Fruit fly (Drosophila melanogaster) whole organism, embryonic: ENCODE data around the gene Esyt2.

Source experiments
- ATbp ChIP-seq: fragments of 200-800 bp; sonication (Bioruptor generic); optimal IDR thresholded peaks from 2 replicates; lab custom pipeline; 2017; ENCODE audit warnings: missing biosample characterization, mild to moderate bottlenecking, missing genetic modification characterization, missing genetic modification reagents
- Aef1 ChIP-seq: fragments of 200-800 bp; sonication (Bioruptor generic); IDR thresholded peaks from 3 replicates; pipeline ENCODE4 v1.3.6; 2022; ENCODE audit warnings: missing biosample characterization, missing genetic modification characterization
- Bgb ChIP-seq: fragments of 200-800 bp; sonication (Bioruptor generic); IDR thresholded peaks from 2 replicates; pipeline ENCODE4 v1.3.6; 2022; ENCODE audit warnings: missing biosample characterization, missing genetic modification characterization; ENCODE audit not compliant: partially characterized antibody
- CG10321 ChIP-seq: fragments of 200-800 bp; sonication (Bioruptor generic); IDR thresholded peaks from 2 replicates; pipeline ENCODE4 v1.3.6; 2022; ENCODE audit warnings: missing biosample characterization, missing genetic modification characterization
- CG11504 ChIP-seq: fragments of 200-800 bp; sonication (Bioruptor generic); optimal IDR thresholded peaks from 3 replicates; lab custom pipeline; 2019; ENCODE audit warnings: missing biosample characterization, mild to moderate bottlenecking, missing genetic modification characterization, moderate library complexity
- CG12659 ChIP-seq: fragments of 200-800 bp; sonication (Bioruptor generic); optimal IDR thresholded peaks from 3 replicates; lab custom pipeline; 2017; ENCODE audit warnings: mild to moderate bottlenecking, missing biosample characterization, missing genetic modification reagents, missing genetic modification characterization
- CG13894 ChIP-seq: fragments of 200-800 bp; sonication (Bioruptor generic); optimal IDR thresholded peaks from 3 replicates; lab custom pipeline; 2018; ENCODE audit warnings: missing biosample characterization, mild to moderate bottlenecking, missing genetic modification characterization, moderate library complexity
- CG14965 ChIP-seq: fragments of 200-800 bp; sonication (Bioruptor generic); optimal IDR thresholded peaks from 2 replicates; lab custom pipeline; 2016; ENCODE audit warnings: missing biosample characterization, missing genetic modification characterization, borderline replicate concordance
- CG15073 ChIP-seq: fragments of 200-800 bp; sonication (Bioruptor generic); optimal IDR thresholded peaks from 2 replicates; lab custom pipeline; 2016; ENCODE audit warnings: missing biosample characterization, missing genetic modification characterization
- CG17186 ChIP-seq: fragments of 200-800 bp; sonication (Bioruptor generic); optimal IDR thresholded peaks from 3 replicates; lab custom pipeline; 2017; ENCODE audit warnings: missing biosample characterization, missing genetic modification reagents, missing genetic modification characterization
- CG1792 ChIP-seq: fragments of 200-800 bp; sonication (Bioruptor generic); optimal IDR thresholded peaks from 2 replicates; lab custom pipeline; 2016; ENCODE audit warnings: missing biosample characterization, missing genetic modification characterization
- CG1832 ChIP-seq: fragments of 200-800 bp; sonication (Bioruptor generic); optimal IDR thresholded peaks from 2 replicates; lab custom pipeline; 2017; ENCODE audit warnings: missing biosample characterization, mild to moderate bottlenecking, missing genetic modification characterization, inconsistent platforms
- CG2120 ChIP-seq: fragments of 200-800 bp; sonication (Bioruptor generic); optimal IDR thresholded peaks from 3 replicates; lab custom pipeline; 2016; ENCODE audit warnings: missing biosample characterization, missing genetic modification characterization
- CG32767 ChIP-seq: fragments of 200-800 bp; sonication (Bioruptor generic); IDR thresholded peaks from 2 replicates; pipeline ENCODE4 v1.3.6; 2022; ENCODE audit warnings: missing biosample characterization, missing genetic modification characterization
- CG4328 ChIP-seq: fragments of 200-800 bp; sonication (Bioruptor generic); optimal IDR thresholded peaks from 3 replicates; lab custom pipeline; 2017; ENCODE audit warnings: missing biosample characterization, missing genetic modification reagents, missing genetic modification characterization
- CG4730 ChIP-seq: fragments of 200-800 bp; sonication (Bioruptor generic); IDR thresholded peaks from 2 replicates; pipeline ENCODE4 v1.3.6; 2022; ENCODE audit warnings: missing biosample characterization, missing genetic modification characterization
- CG7357 ChIP-seq: fragments of 200-800 bp; sonication (Bioruptor generic); IDR thresholded peaks from 3 replicates; pipeline ENCODE4 v1.3.6; 2022; ENCODE audit warnings: missing biosample characterization, missing genetic modification characterization
- CG8388 ChIP-seq: fragments of 200-800 bp; sonication (Bioruptor generic); optimal IDR thresholded peaks from 2 replicates; lab custom pipeline; 2019; ENCODE audit warnings: missing biosample characterization, mild to moderate bottlenecking, missing genetic modification characterization, moderate library complexity
- CG8478 ChIP-seq: fragments of >200 bp; optimal IDR thresholded peaks from 2 replicates; lab custom pipeline; 2018
- CHES-1-like ChIP-seq: fragments of 200-800 bp; sonication (Bioruptor generic); optimal IDR thresholded peaks from 2 replicates; lab custom pipeline; 2016; ENCODE audit warnings: missing biosample characterization, missing genetic modification characterization
- D ChIP-seq, 2 experiments: fragments of 200-800 bp in 1 of 2; fragments of >200 bp in 1 of 2; sonication (Bioruptor generic) in 1 of 2; optimal IDR thresholded peaks; 2 replicates in 1 of 2; 3 replicates in 1 of 2; lab custom pipeline; 2017; ENCODE audit warnings: mild to moderate bottlenecking in 1 of 2, missing biosample characterization in 1 of 2, missing genetic modification characterization in 1 of 2, missing genetic modification reagents in 1 of 2
- Ets97D ChIP-seq: fragments of 200-800 bp; sonication (Bioruptor generic); optimal IDR thresholded peaks from 3 replicates; lab custom pipeline; 2016; ENCODE audit warnings: missing biosample characterization, missing genetic modification characterization
- HHEX ChIP-seq: fragments of 200-800 bp; sonication (Bioruptor generic); optimal IDR thresholded peaks from 3 replicates; lab custom pipeline; 2017; ENCODE audit warnings: missing biosample characterization, mild to moderate bottlenecking, missing genetic modification characterization, missing genetic modification reagents
- Lhr ChIP-seq: fragments of 200-800 bp; sonication (Bioruptor generic); optimal IDR thresholded peaks from 3 replicates; lab custom pipeline; 2017; ENCODE audit warnings: mild to moderate bottlenecking, missing biosample characterization, missing genetic modification reagents, missing genetic modification characterization
- Lpt ChIP-seq: fragments of >200 bp; optimal IDR thresholded peaks from 2 replicates; lab custom pipeline; 2018; ENCODE audit warnings: missing biosample characterization, missing genetic modification characterization
- MBD-R2 ChIP-seq: fragments of 200-800 bp; sonication (Bioruptor generic); IDR thresholded peaks from 2 replicates; pipeline ENCODE4 v1.3.6; 2022; ENCODE audit warnings: missing biosample characterization, missing genetic modification characterization
- Poxn ChIP-seq: fragments of 200-800 bp; sonication (Bioruptor generic); IDR thresholded peaks from 2 replicates; pipeline ENCODE4 v1.3.6; 2022; ENCODE audit warnings: missing biosample characterization, missing genetic modification characterization
- YL-1 ChIP-seq: fragments of 200-800 bp; sonication (Bioruptor generic); optimal IDR thresholded peaks from 3 replicates; lab custom pipeline; 2017; ENCODE audit warnings: missing biosample characterization, mild to moderate bottlenecking, missing genetic modification characterization
- abd-A ChIP-seq: fragments of 200-800 bp; sonication (Bioruptor generic); optimal IDR thresholded peaks from 3 replicates; lab custom pipeline; 2019; ENCODE audit warnings: missing biosample characterization, mild to moderate bottlenecking, missing genetic modification characterization, moderate library complexity
- bbx ChIP-seq: fragments of 200-800 bp; sonication (Bioruptor generic); IDR thresholded peaks from 2 replicates; pipeline ENCODE4 v1.3.6; 2022; ENCODE audit warnings: missing biosample characterization, missing genetic modification characterization; ENCODE audit not compliant: partially characterized antibody
- bigmax ChIP-seq: fragments of 200-800 bp; sonication (Bioruptor generic); optimal IDR thresholded peaks from 2 replicates; lab custom pipeline; 2018; ENCODE audit warnings: missing biosample characterization, mild to moderate bottlenecking, missing genetic modification characterization
- ci ChIP-seq: fragments of 200-800 bp; sonication (Bioruptor generic); IDR thresholded peaks from 3 replicates; pipeline ENCODE4 v1.3.6; 2022; ENCODE audit warnings: missing biosample characterization, missing genetic modification characterization
- danr ChIP-seq: fragments of 200-800 bp; sonication (Bioruptor generic); IDR thresholded peaks from 2 replicates; pipeline ENCODE4 v1.3.6; 2022; ENCODE audit warnings: missing biosample characterization, missing genetic modification characterization
- dm ChIP-seq: fragments of 200-800 bp; sonication (Bioruptor generic); optimal IDR thresholded peaks from 3 replicates; lab custom pipeline; 2016; ENCODE audit warnings: missing biosample characterization, missing genetic modification characterization
- grau ChIP-seq: fragments of 200-800 bp; optimal IDR thresholded peaks from 3 replicates; lab custom pipeline; 2019; ENCODE audit warnings: missing biosample characterization, mild to moderate bottlenecking, missing genetic modification characterization, moderate library complexity
- hb ChIP-seq: fragments of 200-800 bp; sonication (Bioruptor generic); IDR thresholded peaks from 3 replicates; pipeline ENCODE4 v1.3.6; 2022; ENCODE audit warnings: missing biosample characterization, missing genetic modification characterization; ENCODE audit not compliant: partially characterized antibody
- hbn ChIP-seq: fragments of 200-800 bp; sonication (Bioruptor generic); IDR thresholded peaks from 2 replicates; pipeline ENCODE4 v1.3.6; 2022; ENCODE audit warnings: missing biosample characterization, missing genetic modification characterization; ENCODE audit not compliant: partially characterized antibody
- hth ChIP-seq: fragments of >200 bp; optimal IDR thresholded peaks from 2 replicates; lab custom pipeline; 2017; ENCODE audit warnings: inconsistent platforms
- jigr1 ChIP-seq: fragments of 200-800 bp; sonication (Bioruptor generic); IDR thresholded peaks from 3 replicates; pipeline ENCODE4 v1.3.6; 2022; ENCODE audit warnings: missing biosample characterization, missing genetic modification characterization
- jing ChIP-seq: fragments of 200-800 bp; sonication (Bioruptor generic); optimal IDR thresholded peaks from 2 replicates; lab custom pipeline; 2018; ENCODE audit warnings: missing biosample characterization, mild to moderate bottlenecking, missing genetic modification characterization
- ken ChIP-seq: fragments of 200-800 bp; sonication (Bioruptor generic); IDR thresholded peaks from 3 replicates; pipeline ENCODE4 v1.3.6; 2022; ENCODE audit warnings: missing biosample characterization, missing genetic modification characterization
- lbe ChIP-seq: fragments of 200-800 bp; sonication (Bioruptor generic); optimal IDR thresholded peaks from 2 replicates; lab custom pipeline; 2016; ENCODE audit warnings: missing biosample characterization, mild to moderate bottlenecking, missing genetic modification characterization
- nau ChIP-seq: fragments of 200-800 bp; sonication (Bioruptor generic); optimal IDR thresholded peaks from 3 replicates; lab custom pipeline; 2017; ENCODE audit warnings: missing biosample characterization, mild to moderate bottlenecking, missing genetic modification characterization, missing genetic modification reagents
- nmo ChIP-seq: fragments of 200-800 bp; sonication (Bioruptor generic); optimal IDR thresholded peaks from 2 replicates; lab custom pipeline; 2018; ENCODE audit warnings: missing biosample characterization, mild to moderate bottlenecking, missing genetic modification characterization, moderate library complexity
- pb ChIP-seq: fragments of 200-800 bp; sonication (Bioruptor generic); optimal IDR thresholded peaks from 3 replicates; lab custom pipeline; 2016; ENCODE audit warnings: missing biosample characterization, missing genetic modification characterization
- row ChIP-seq: fragments of 200-800 bp; sonication (Bioruptor generic); IDR thresholded peaks from 3 replicates; pipeline ENCODE4 v1.3.6; 2022; ENCODE audit warnings: missing biosample characterization, missing genetic modification characterization
- sug ChIP-seq: fragments of 200-800 bp; optimal IDR thresholded peaks from 2 replicates; lab custom pipeline; 2019; ENCODE audit warnings: missing biosample characterization, mild to moderate bottlenecking, missing genetic modification characterization, moderate library complexity
- tap ChIP-seq: fragments of 200-800 bp; optimal IDR thresholded peaks from 3 replicates; lab custom pipeline; 2019; ENCODE audit warnings: missing biosample characterization, mild to moderate bottlenecking, missing genetic modification characterization, moderate library complexity
- vvl ChIP-seq: fragments of 200-800 bp; sonication (Bioruptor generic); IDR thresholded peaks from 2 replicates; pipeline ENCODE4 v1.3.6; 2022; ENCODE audit warnings: missing biosample characterization, missing genetic modification characterization
- zf30C ChIP-seq: fragments of 200-800 bp; sonication (Bioruptor generic); optimal IDR thresholded peaks from 3 replicates; lab custom pipeline; 2018; ENCODE audit warnings: missing biosample characterization, mild to moderate bottlenecking, missing genetic modification characterization

The Esyt2 gene

dm6 chr3R:24525983-24526661 is 18.4 kb upstream of the Esyt2 start (continued):
- TF ChIP-seq CG32767 (GFP tag; lab: Robert Waterston, UW) = no peak
- TF ChIP-seq CHES-1-like (GFP tag; lab: Kevin White, UChicago) = no peak
- TF ChIP-seq tap (tag; lab: Kevin White, UChicago) = no peak
- TF ChIP-seq row (GFP tag; lab: Robert Waterston, UW) = peak; percentile 47; the same call in 2 of the 3 replicates
- no peak for TF ChIP-seq pb (GFP tag; lab: Kevin White, UChicago)
- TF ChIP-seq dm (GFP tag; lab: Kevin White, UChicago) = no peak
- TF ChIP-seq CG10321 (GFP tag; lab: Robert Waterston, UW) = no peak
- no peak for TF ChIP-seq Bgb (GFP tag; lab: Robert Waterston, UW)
- TF ChIP-seq CG11504 (tag; lab: Kevin White, UChicago) = no peak
- TF ChIP-seq zf30C = no peak
- 0 out of 3 replicates have a peak, but pooled peaks have one; percentile 19 for TF ChIP-seq CG7357 (GFP tag; lab: Robert Waterston, UW)
- 0 out of 3 replicates have a peak, but pooled peaks have one; percentile 22 for TF ChIP-seq Aef1 (GFP tag; lab: Robert Waterston, UW)
- no peak for TF ChIP-seq sug (tag; lab: Kevin White, UChicago)
- peak; percentile 56 for TF ChIP-seq vvl (GFP tag; lab: Robert Waterston, UW)
- TF ChIP-seq CG4328 (GFP tag; lab: Kevin White, UChicago) = no peak
- 0 out of 3 replicates have a peak, but pooled peaks have one; percentile 46 for TF ChIP-seq ci (GFP tag; lab: Robert Waterston, UW)
- no peak for TF ChIP-seq bigmax
- peak; percentile 14; the same call in 1 of the 2 replicates for TF ChIP-seq CG4730 (GFP tag; lab: Robert Waterston, UW)
- TF ChIP-seq CG1832 = no peak
- no peak for TF ChIP-seq MBD-R2 (GFP tag; lab: Robert Waterston, UW)
- no peak for TF ChIP-seq CG14965 (GFP tag; lab: Kevin White, UChicago)
- no peak for TF ChIP-seq CG13894 (tag; lab: Kevin White, UChicago)
- TF ChIP-seq hth (lab: Kevin White, UChicago) = no peak
- no peak for TF ChIP-seq CG2120 (GFP tag; lab: Kevin White, UChicago)
- TF ChIP-seq CG12659 (GFP tag; lab: Kevin White, UChicago) = peak; percentile 6
- TF ChIP-seq CG15073 = no peak
- TF ChIP-seq jing (GFP tag; lab: Kevin White, UChicago) = no peak
- no peak for TF ChIP-seq CG8388 (GFP tag; lab: Kevin White, UChicago)
- TF ChIP-seq Ets97D (GFP tag; lab: Kevin White, UChicago) = no peak
- TF ChIP-seq nmo (GFP tag; lab: Kevin White, UChicago) = no peak
- TF ChIP-seq grau (tag; lab: Kevin White, UChicago) = no peak
- no peak for TF ChIP-seq D (optimal IDR thresholded peaks at IDR 0.05; lab: Kevin White, UChicago)
- TF ChIP-seq D (GFP tag; optimal IDR thresholded peaks at IDR 0.05; lab: Kevin White, UChicago) = no peak
- no peak for TF ChIP-seq CG1792
- TF ChIP-seq danr (GFP tag; lab: Robert Waterston, UW) = no peak
- TF ChIP-seq CG8478 (lab: Kevin White, UChicago) = no peak
- TF ChIP-seq Lhr (GFP tag; lab: Kevin White, UChicago) = no peak
- no peak for TF ChIP-seq abd-A (tag; lab: Kevin White, UChicago)
- no peak for TF ChIP-seq hbn (GFP tag; lab: Robert Waterston, UW)
- TF ChIP-seq bbx (GFP tag; lab: Robert Waterston, UW) = no peak
- TF ChIP-seq Poxn (GFP tag; lab: Robert Waterston, UW) = no peak
- no peak for TF ChIP-seq hb
- TF ChIP-seq Lpt = no peak
- no peak for TF ChIP-seq HHEX
- TF ChIP-seq YL-1 (GFP tag; lab: Kevin White, UChicago) = no peak
- TF ChIP-seq ATbp = no peak
- TF ChIP-seq jigr1 (GFP tag; lab: Robert Waterston, UW) = 0 out of 3 replicates have a peak, but pooled peaks have one; percentile 38
- no peak for TF ChIP-seq CG17186 (GFP tag; lab: Kevin White, UChicago)
- TF ChIP-seq lbe (GFP tag; lab: Kevin White, UChicago) = no peak
- TF ChIP-seq ken (GFP tag; lab: Robert Waterston, UW) = no peak
- no peak for TF ChIP-seq nau (GFP tag; lab: Kevin White, UChicago)
